Fruit fly (Drosophila melanogaster): ENCODE data around the gene Ork1.
A peak's percentile ranks its signal among the peaks of the same experiment; 100 is the strongest.

Gene Ork1

dm6 chrX:10930553-10931092, 39.6 kb upstream of the Ork1 start, which contains the start of gene Myo10A (continued):
- no peak for TF ChIP-seq CG10462 (GFP tag; optimal IDR thresholded peaks at IDR 0.05)
- no peak for TF ChIP-seq CG10431 (GFP tag; optimal IDR thresholded peaks at IDR 0.05)
- no peak for TF ChIP-seq CG13775 (GFP tag; optimal IDR thresholded peaks at IDR 0.05)
- peak; percentile 37; the same call in 1 of the 2 replicates for TF ChIP-seq CG9932 (GFP tag; IDR thresholded peaks at IDR 0.05)
- TF ChIP-seq CG6683 (GFP tag; optimal IDR thresholded peaks at IDR 0.05) = no peak
- no peak for TF ChIP-seq CG11560 (tag; IDR thresholded peaks at IDR 0.05)
- no peak for TF ChIP-seq ERR (GFP tag; optimal IDR thresholded peaks at IDR 0.05)
- TF ChIP-seq CG31441 (GFP tag; IDR thresholded peaks at IDR 0.05) = no peak
- no peak for TF ChIP-seq odd (GFP tag; optimal IDR thresholded peaks at IDR 0.05)
- TF ChIP-seq caup (GFP tag; optimal IDR thresholded peaks at IDR 0.05; ENCODE audit: severe bottlenecking) = no peak
- TF ChIP-seq CG6791 (GFP tag; IDR thresholded peaks at IDR 0.05; ENCODE audit: partially characterized antibody) = 0 out of 3 replicates have a peak, but pooled peaks have one; percentile 40
- TF ChIP-seq HLHmδ (GFP tag; optimal IDR thresholded peaks at IDR 0.05) = peak; percentile 48
- TF ChIP-seq CG43689 (GFP tag; IDR thresholded peaks at IDR 0.05) = no peak
- TF ChIP-seq MESR4 (GFP tag; optimal IDR thresholded peaks at IDR 0.05) = no peak
- TF ChIP-seq CG32532 (GFP tag; IDR thresholded peaks at IDR 0.05) = 0 out of 2 replicates have a peak, but pooled peaks have one; percentile 29
- TF ChIP-seq chinmo (GFP tag; IDR thresholded peaks at IDR 0.05; ENCODE audit: partially characterized antibody) = 0 out of 4 replicates have a peak, but pooled peaks have one; percentile 57
- TF ChIP-seq vvl (GFP tag; IDR thresholded peaks at IDR 0.05) = peak; percentile 21; the same call in 1 of the 2 replicates
- TF ChIP-seq sens (GFP tag) = peak; percentile 73
- TF ChIP-seq CG8290 (GFP tag; optimal IDR thresholded peaks at IDR 0.05) = no peak
- peak in 1 of 2 experiments; percentile 5 for TF ChIP-seq CG8290 (tag; optimal IDR thresholded peaks at IDR 0.05)
- no peak for TF ChIP-seq usp (GFP tag; optimal IDR thresholded peaks at IDR 0.05)
- TF ChIP-seq CG30431 (GFP tag; optimal IDR thresholded peaks at IDR 0.05) = no peak
- no peak for TF ChIP-seq HLH4C (GFP tag; IDR thresholded peaks at IDR 0.05; ENCODE audit: partially characterized antibody)
- peak; percentile 8 for TF ChIP-seq BEAF-32 (GFP tag; optimal IDR thresholded peaks at IDR 0.05)
- no peak for TF ChIP-seq D19A (tag; optimal IDR thresholded peaks at IDR 0.05)
- no peak for TF ChIP-seq klu (GFP tag; IDR thresholded peaks at IDR 0.05)
- TF ChIP-seq amos (GFP tag; IDR thresholded peaks at IDR 0.05; ENCODE audit: partially characterized antibody) = 0 out of 2 replicates have a peak, but pooled peaks have one; percentile 16
- TF ChIP-seq Asciz (GFP tag; optimal IDR thresholded peaks at IDR 0.05) = no peak
- no peak for TF ChIP-seq CG10274 (GFP tag; optimal IDR thresholded peaks at IDR 0.05)
- TF ChIP-seq CG7963 (GFP tag; IDR thresholded peaks at IDR 0.05; ENCODE audit: partially characterized antibody) = no peak
- TF ChIP-seq crol (GFP tag; IDR thresholded peaks at IDR 0.05) = no peak
- peak; percentile 27; the same call in 1 of the 3 replicates for TF ChIP-seq row (GFP tag; IDR thresholded peaks at IDR 0.05)
- no peak for TF ChIP-seq gfzf (GFP tag; optimal IDR thresholded peaks at IDR 0.05)
- TF ChIP-seq hb (GFP tag; IDR thresholded peaks at IDR 0.05; ENCODE audit: partially characterized antibody) = 0 out of 3 replicates have a peak, but pooled peaks have one; percentile 17
- no peak for TF ChIP-seq ssp (GFP tag; IDR thresholded peaks at IDR 0.05)
- TF ChIP-seq emc (GFP tag; optimal IDR thresholded peaks at IDR 0.05) = no peak
- TF ChIP-seq her (GFP tag; optimal IDR thresholded peaks at IDR 0.05) = no peak
- TF ChIP-seq stwl (tag; optimal IDR thresholded peaks at IDR 0.05) = peak; percentile 39
- no peak for TF ChIP-seq CG9876 (GFP tag; optimal IDR thresholded peaks at IDR 0.05)
- TF ChIP-seq Lim3 (GFP tag; IDR thresholded peaks at IDR 0.05) = no peak
- peak; percentile 39; the same call in 1 of the 3 replicates for TF ChIP-seq ci (GFP tag; IDR thresholded peaks at IDR 0.05)
- TF ChIP-seq CG11723 (GFP tag; optimal IDR thresholded peaks at IDR 0.05) = no peak
- no peak for TF ChIP-seq shn (GFP tag; optimal IDR thresholded peaks at IDR 0.05)
- TF ChIP-seq Ets65A (GFP tag) = peak; percentile 23
- no peak for TF ChIP-seq Hr3 (GFP tag; optimal IDR thresholded peaks at IDR 0.05)
- TF ChIP-seq Dref (GFP tag; IDR thresholded peaks at IDR 0.05) = peak; percentile 41; the same call in 1 of the 2 replicates
- no peak for TF ChIP-seq hth (optimal IDR thresholded peaks at IDR 0.05)
- no peak for TF ChIP-seq CG9215 (GFP tag; IDR thresholded peaks at IDR 0.05)
- TF ChIP-seq hbn (GFP tag; IDR thresholded peaks at IDR 0.05; ENCODE audit: partially characterized antibody) = no peak
- no peak for TF ChIP-seq knrl (GFP tag; IDR thresholded peaks at IDR 0.05; ENCODE audit: partially characterized antibody)
- no peak for TF ChIP-seq gce (GFP tag; IDR thresholded peaks at IDR 0.05)

All from whole organism, embryonic.